Worm (Caenorhabditis elegans) whole organism, late embryonic: ENCODE results near the gene lido-7.

Experiments used
- C08G9.2 ChIP-seq: sonication (generic microtip); optimal IDR thresholded peaks from 2 replicates; lab custom pipeline; 2016; ENCODE audit warnings: mild to moderate bottlenecking, missing genetic modification characterization, moderate library complexity, missing compliant biosample characterization
- C38D4.7 ChIP-seq: fragments of 200-800 bp; sonication (Bioruptor generic); optimal IDR thresholded peaks from 2 replicates; lab custom pipeline; 2018; ENCODE audit warnings: mild to moderate bottlenecking, missing genetic modification characterization, moderate library complexity, missing compliant biosample characterization
- F13H6.1 ChIP-seq: sonication (generic microtip); optimal IDR thresholded peaks from 2 replicates; lab custom pipeline; 2016; ENCODE audit warnings: missing genetic modification characterization, missing compliant biosample characterization
- K02D7.2 ChIP-seq: sonication (generic microtip); optimal IDR thresholded peaks from 2 replicates; lab custom pipeline; 2017; ENCODE audit warnings: mild to moderate bottlenecking, missing genetic modification characterization, missing compliant biosample characterization
- K09A11.1 ChIP-seq: sonication (generic microtip); optimal IDR thresholded peaks from 2 replicates; lab custom pipeline; 2017; ENCODE audit warnings: antibody characterized with exemption, mild to moderate bottlenecking, missing genetic modification characterization, missing compliant biosample characterization; ENCODE audit not compliant: insufficient read depth
- T23F11.4 ChIP-seq: fragments of 200-800 bp; sonication (Bioruptor generic); optimal IDR thresholded peaks from 2 replicates; lab custom pipeline; 2018; ENCODE audit warnings: mild to moderate bottlenecking, missing genetic modification characterization, missing compliant biosample characterization
- Y22D7AL.16 ChIP-seq: sonication (generic microtip); optimal IDR thresholded peaks from 2 replicates; lab custom pipeline; 2016; ENCODE audit warnings: missing genetic modification characterization, missing compliant biosample characterization
- ahr-1 ChIP-seq: sonication (generic microtip); optimal IDR thresholded peaks from 2 replicates; lab custom pipeline; 2016; ENCODE audit warnings: missing genetic modification characterization, missing compliant biosample characterization
- ceh-14 ChIP-seq: sonication (generic microtip); optimal IDR thresholded peaks from 2 replicates; lab custom pipeline; 2016; ENCODE audit warnings: missing genotype, missing genetic modification characterization, missing compliant biosample characterization
- ceh-18 ChIP-seq: sonication (generic microtip); optimal IDR thresholded peaks from 2 replicates; lab custom pipeline; 2016; ENCODE audit warnings: missing genetic modification characterization, missing compliant biosample characterization
- ceh-22 ChIP-seq: sonication (generic microtip); optimal IDR thresholded peaks from 2 replicates; lab custom pipeline; 2017; ENCODE audit warnings: missing biosample characterization, missing genetic modification characterization
- ceh-30 ChIP-seq: fragments of 150-350 bp; optimal IDR thresholded peaks from 2 replicates; lab custom pipeline; 2014; ENCODE audit warnings: missing biosample characterization, missing genetic modification characterization
- ceh-31 ChIP-seq: sonication (generic microtip); optimal IDR thresholded peaks from 2 replicates; lab custom pipeline; 2016; ENCODE audit warnings: missing genetic modification characterization, missing compliant biosample characterization
- ceh-34 ChIP-seq: sonication (generic microtip); optimal IDR thresholded peaks from 2 replicates; lab custom pipeline; 2016; ENCODE audit warnings: mild to moderate bottlenecking, missing genetic modification characterization, missing compliant biosample characterization
- ceh-48 ChIP-seq: sonication (generic microtip); optimal IDR thresholded peaks from 2 replicates; lab custom pipeline; 2016; ENCODE audit warnings: missing genetic modification characterization, inconsistent platforms, missing compliant biosample characterization
- dve-1 ChIP-seq: sonication (generic microtip); optimal IDR thresholded peaks from 2 replicates; lab custom pipeline; 2017; ENCODE audit warnings: antibody characterized with exemption, mild to moderate bottlenecking, missing genetic modification characterization, missing compliant biosample characterization
- elt-2 ChIP-seq: sonication (generic microtip); optimal IDR thresholded peaks from 2 replicates; lab custom pipeline; 2016; ENCODE audit warnings: missing genetic modification reagents, missing genetic modification characterization, missing compliant biosample characterization
- elt-4 ChIP-seq: sonication (generic microtip); optimal IDR thresholded peaks from 2 replicates; lab custom pipeline; 2016; ENCODE audit warnings: missing genetic modification characterization, missing compliant biosample characterization
- eyg-1 ChIP-seq: sonication (generic microtip); optimal IDR thresholded peaks from 2 replicates; lab custom pipeline; 2016; ENCODE audit warnings: missing genotype, missing genetic modification characterization, missing compliant biosample characterization
- fax-1 ChIP-seq: sonication (generic microtip); optimal IDR thresholded peaks from 2 replicates; lab custom pipeline; 2016; ENCODE audit warnings: missing genotype, missing genetic modification characterization, missing compliant biosample characterization
- fkh-10 ChIP-seq: fragments of 150-350 bp; optimal IDR thresholded peaks from 2 replicates; lab custom pipeline; 2014; ENCODE audit warnings: missing biosample characterization, missing genetic modification reagents, missing genetic modification characterization
- fkh-6 ChIP-seq: sonication (generic microtip); optimal IDR thresholded peaks from 2 replicates; lab custom pipeline; 2016; ENCODE audit warnings: missing genetic modification characterization, missing compliant biosample characterization
- hlh-30 ChIP-seq: sonication (generic microtip); optimal IDR thresholded peaks from 2 replicates; lab custom pipeline; 2017; ENCODE audit warnings: antibody characterized with exemption, missing genetic modification characterization, missing compliant biosample characterization; ENCODE audit not compliant: insufficient read depth
- hlh-8 ChIP-seq: sonication (generic microtip); optimal IDR thresholded peaks from 2 replicates; lab custom pipeline; 2016; ENCODE audit warnings: missing genotype, missing genetic modification characterization, missing compliant biosample characterization
- lim-6 ChIP-seq: sonication (generic microtip); optimal IDR thresholded peaks from 2 replicates; lab custom pipeline; 2016; ENCODE audit warnings: missing genetic modification characterization, missing compliant biosample characterization
- madf-2 ChIP-seq: sonication (generic microtip); optimal IDR thresholded peaks from 2 replicates; lab custom pipeline; 2017; ENCODE audit warnings: missing genetic modification characterization, missing compliant biosample characterization
- mec-3 ChIP-seq: sonication (generic microtip); optimal IDR thresholded peaks from 2 replicates; lab custom pipeline; 2016; ENCODE audit warnings: borderline replicate concordance, missing genetic modification characterization, missing compliant biosample characterization
- nfya-1 ChIP-seq: sonication (generic microtip); optimal IDR thresholded peaks from 2 replicates; lab custom pipeline; 2017; ENCODE audit warnings: missing genetic modification characterization, mild to moderate bottlenecking, missing compliant biosample characterization, antibody characterized with exemption, moderate library complexity
- nhr-11 ChIP-seq: fragments of 150-350 bp; optimal IDR thresholded peaks from 2 replicates; lab custom pipeline; 2014; ENCODE audit warnings: missing biosample characterization, missing genetic modification characterization
- odd-2 ChIP-seq: sonication (generic microtip); optimal IDR thresholded peaks from 2 replicates; lab custom pipeline; 2017; ENCODE audit warnings: antibody characterized with exemption, mild to moderate bottlenecking, missing genetic modification characterization, missing compliant biosample characterization
- pax-1 ChIP-seq: fragments of 150-350 bp; optimal IDR thresholded peaks from 2 replicates; lab custom pipeline; 2014; ENCODE audit warnings: missing biosample characterization, missing genetic modification characterization
- pha-2 ChIP-seq: sonication (generic microtip); optimal IDR thresholded peaks from 2 replicates; lab custom pipeline; 2017; ENCODE audit warnings: mild to moderate bottlenecking, missing genetic modification characterization, missing compliant biosample characterization
- pha-4 ChIP-seq: fragments of 150-350 bp; optimal IDR thresholded peaks from 2 replicates; lab custom pipeline; 2018; ENCODE audit warnings: missing biosample characterization, missing genetic modification reagents, missing genetic modification characterization
- pros-1 ChIP-seq: fragments of 150-350 bp; optimal IDR thresholded peaks from 2 replicates; lab custom pipeline; 2014; ENCODE audit warnings: missing biosample characterization, missing genetic modification reagents, missing genetic modification characterization
- ref-2 ChIP-seq: sonication (generic microtip); optimal IDR thresholded peaks from 2 replicates; lab custom pipeline; 2016; ENCODE audit warnings: missing genetic modification characterization, missing compliant biosample characterization
- rnt-1 ChIP-seq: sonication (generic microtip); optimal IDR thresholded peaks from 2 replicates; lab custom pipeline; 2016; ENCODE audit warnings: missing genetic modification characterization, missing compliant biosample characterization
- sox-2 ChIP-seq: fragments of 200-800 bp; sonication (Bioruptor generic); IDR thresholded peaks from 2 replicates; pipeline ENCODE4 v1.3.6; 2022; ENCODE audit warnings: missing genetic modification reagents, missing genetic modification characterization, missing compliant biosample characterization
- sox-4 ChIP-seq: sonication (generic microtip); optimal IDR thresholded peaks from 2 replicates; lab custom pipeline; 2017; ENCODE audit warnings: mild to moderate bottlenecking, missing genetic modification characterization, inconsistent platforms, missing compliant biosample characterization
- syd-9 ChIP-seq: sonication (generic microtip); optimal IDR thresholded peaks from 2 replicates; lab custom pipeline; 2016; ENCODE audit warnings: mild to moderate bottlenecking, missing genetic modification characterization, moderate library complexity, missing compliant biosample characterization
- tbx-2 ChIP-seq: sonication (generic microtip); optimal IDR thresholded peaks from 2 replicates; lab custom pipeline; 2016; ENCODE audit warnings: missing genetic modification characterization, missing compliant biosample characterization
- tbx-7 ChIP-seq: sonication (generic microtip); optimal IDR thresholded peaks from 2 replicates; lab custom pipeline; 2016; ENCODE audit warnings: missing genotype, missing genetic modification characterization, missing compliant biosample characterization
- ttx-3 ChIP-seq: sonication (generic microtip); optimal IDR thresholded peaks from 2 replicates; lab custom pipeline; 2016; ENCODE audit warnings: missing genetic modification reagents, missing genetic modification characterization, missing compliant biosample characterization
- unc-3 ChIP-seq, 2 experiments: fragments of 200-800 bp in 1 of 2; sonication (Bioruptor generic) in 1 of 2; sonication (generic microtip) in 1 of 2; conservative IDR thresholded peaks in 1 of 2; optimal IDR thresholded peaks in 1 of 2; 2 replicates each; pipeline versions ENCODE4 v1.3.6 to Lab custom; 2016 to 2022; ENCODE audit warnings: missing compliant biosample characterization in 2 of 2, missing genetic modification characterization in 2 of 2, missing genetic modification reagents in 1 of 2
- unc-42 ChIP-seq: sonication (generic microtip); optimal IDR thresholded peaks from 2 replicates; lab custom pipeline; 2016; ENCODE audit warnings: missing genotype, missing genetic modification characterization, missing compliant biosample characterization
- unc-55 ChIP-seq: sonication (generic microtip); optimal IDR thresholded peaks from 2 replicates; lab custom pipeline; 2017; ENCODE audit warnings: missing biosample characterization, missing genetic modification reagents, missing genetic modification characterization
- unc-86 ChIP-seq: sonication (generic microtip); optimal IDR thresholded peaks from 2 replicates; lab custom pipeline; 2016; ENCODE audit warnings: missing genetic modification characterization, missing compliant biosample characterization
- ztf-16 ChIP-seq: sonication (generic microtip); optimal IDR thresholded peaks from 2 replicates; lab custom pipeline; 2017; ENCODE audit warnings: missing genetic modification characterization, missing compliant biosample characterization

The lido-7 gene

DNA sequence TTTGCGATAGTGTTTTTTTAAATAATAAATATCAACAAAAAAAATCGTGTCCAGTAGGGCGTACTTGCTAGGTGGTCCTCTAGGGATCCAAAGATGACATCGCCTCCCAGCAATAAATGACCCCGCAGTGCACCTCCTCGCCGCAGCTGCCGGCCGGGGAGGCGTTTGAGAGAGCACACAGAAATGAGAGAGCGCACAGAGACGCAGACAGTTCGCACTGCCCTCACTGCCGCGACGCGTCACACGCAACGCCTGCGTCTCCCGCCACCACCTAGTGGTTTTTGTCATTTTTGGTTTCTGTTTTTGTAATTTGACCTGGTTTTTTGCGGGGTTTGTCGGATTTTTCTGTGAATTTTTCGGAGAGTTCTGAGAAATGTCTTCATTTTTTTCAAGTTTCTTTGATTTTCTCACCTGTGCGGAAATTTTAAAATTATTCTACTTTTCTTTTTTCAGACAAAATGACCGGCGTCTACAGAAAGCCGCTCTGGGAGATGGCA, at the start of gene lido-7:
lido-7 (plus strand) TSS at position 447 of the 497 bp plus-strand sequence.
- peak; percentile 29 for TF ChIP-seq unc-55 (GFP tag; lab: Kevin White, UChicago)
- TF ChIP-seq eyg-1 (tag; lab: Kevin White, UChicago), result no peak
- TF ChIP-seq ceh-48 (tag; lab: Kevin White, UChicago), result no peak
- no peak for TF ChIP-seq Y22D7AL.16
- TF ChIP-seq F13H6.1 (tag; lab: Kevin White, UChicago), result no peak
- no peak for TF ChIP-seq K09A11.1 (tag; lab: Kevin White, UChicago)
- no peak for TF ChIP-seq pha-2 (tag; lab: Kevin White, UChicago)
- peak; percentile 36 for TF ChIP-seq hlh-30 (tag; lab: Kevin White, UChicago)
- peak; percentile 60 for TF ChIP-seq nfya-1
- peak; percentile 14 for TF ChIP-seq hlh-8
- TF ChIP-seq unc-86 (tag; lab: Kevin White, UChicago), result no peak
- TF ChIP-seq ceh-31 (tag; lab: Kevin White, UChicago), result peak; percentile 50
- no peak for TF ChIP-seq fkh-6 (tag; lab: Kevin White, UChicago)
- TF ChIP-seq ztf-16 (tag; lab: Kevin White, UChicago), result no peak
- TF ChIP-seq ceh-34, result peak; percentile 50
- no peak for TF ChIP-seq fax-1 (tag; lab: Kevin White, UChicago)
- no peak for TF ChIP-seq sox-4
- no peak for TF ChIP-seq K02D7.2 (tag; lab: Kevin White, UChicago)
- no peak for TF ChIP-seq pax-1 (tag; lab: Kevin White, UChicago)
- no peak for TF ChIP-seq tbx-7 (tag; lab: Kevin White, UChicago)
- TF ChIP-seq sox-2 (GFP tag; lab: Robert Waterston, UW), result no peak
- no peak for TF ChIP-seq unc-42 (tag; lab: Kevin White, UChicago)
- peak; percentile 24 for TF ChIP-seq rnt-1 (tag; lab: Kevin White, UChicago)
- no peak for TF ChIP-seq nhr-11 (tag; lab: Kevin White, UChicago)
- TF ChIP-seq mec-3 (tag; lab: Kevin White, UChicago), result no peak
- 0 out of 2 replicates have a peak, but pooled peaks have one; percentile 19 for TF ChIP-seq unc-3 (GFP tag; conservative IDR thresholded peaks at IDR 0.05; lab: Robert Waterston, UW)
- no peak for TF ChIP-seq unc-3 (tag; optimal IDR thresholded peaks at IDR 0.05; lab: Kevin White, UChicago)
- peak; percentile 2 for TF ChIP-seq ceh-18 (tag; lab: Kevin White, UChicago)
- TF ChIP-seq ref-2 (tag; lab: Kevin White, UChicago), result peak; percentile 31
- no peak for TF ChIP-seq ahr-1 (tag; lab: Kevin White, UChicago)
- no peak for TF ChIP-seq ceh-14 (tag; lab: Kevin White, UChicago)
- no peak for TF ChIP-seq syd-9
- no peak for TF ChIP-seq lim-6
- TF ChIP-seq odd-2 (tag; lab: Kevin White, UChicago), result no peak
- TF ChIP-seq tbx-2, result peak; percentile 49
- TF ChIP-seq, all 69 proteins: peak for 11

DNA sequence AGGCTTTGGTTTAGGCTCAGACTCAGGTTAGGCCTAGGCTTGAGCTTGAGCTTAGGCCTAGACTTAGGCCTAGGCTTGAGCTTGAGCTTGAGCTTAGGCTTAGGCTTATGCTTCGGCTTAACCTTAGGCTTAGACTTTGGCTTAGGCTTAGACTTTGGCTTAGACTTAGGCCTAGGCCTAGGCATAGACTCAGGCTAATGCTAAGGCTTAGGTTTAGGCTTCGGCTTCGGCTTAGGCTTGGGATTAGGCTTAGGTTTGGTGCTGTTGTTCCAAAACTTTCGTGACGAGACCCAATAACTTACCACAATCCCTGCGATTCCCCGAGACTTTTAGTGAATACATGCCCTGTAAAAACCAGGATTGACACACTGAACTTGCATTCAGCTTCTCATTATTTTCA, 48.4 kb upstream of the lido-7 start:
- no peak for TF ChIP-seq sox-2 (GFP tag; lab: Robert Waterston, UW)
- TF ChIP-seq dve-1 (tag; lab: Kevin White, UChicago), result peak; percentile 67
- TF ChIP-seq, all 69 proteins: peak for 1

DNA sequence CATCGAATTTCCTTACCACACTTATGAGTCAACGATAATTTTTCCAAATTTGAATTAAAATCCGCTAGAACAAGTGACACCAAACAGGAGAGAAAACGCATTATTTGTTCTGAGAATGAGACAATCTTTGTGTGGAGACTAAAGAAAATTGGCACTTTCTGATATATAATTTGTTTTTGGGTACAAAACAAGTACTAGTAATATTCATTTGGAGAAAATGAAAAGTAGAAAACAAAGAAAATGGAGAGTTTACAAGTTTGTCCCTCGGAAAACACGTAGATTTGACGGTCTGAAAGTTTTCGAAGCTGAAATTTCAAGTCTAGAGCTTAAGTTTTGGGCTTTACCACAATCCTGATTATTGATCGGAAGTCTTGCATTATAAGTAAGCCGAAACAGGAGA, 47.4 kb upstream of the lido-7 start, which contains the start of gene irld-66:
irld-66 (minus strand) TSS at position 101 of the 400 bp plus-strand sequence.
- TF ChIP-seq madf-2, result no peak
- no peak for TF ChIP-seq ceh-22 (tag; lab: Kevin White, UChicago)
- no peak for TF ChIP-seq hlh-8
- TF ChIP-seq C38D4.7, result no peak
- no peak for TF ChIP-seq elt-4 (tag; lab: Kevin White, UChicago)
- no peak for TF ChIP-seq hlh-30 (tag; lab: Kevin White, UChicago)
- no peak for TF ChIP-seq rnt-1 (tag; lab: Kevin White, UChicago)
- TF ChIP-seq C08G9.2 (tag; lab: Kevin White, UChicago), result no peak
- no peak for TF ChIP-seq ceh-31 (tag; lab: Kevin White, UChicago)
- no peak for TF ChIP-seq tbx-2
- no peak for TF ChIP-seq ttx-3 (tag; lab: Kevin White, UChicago)
- TF ChIP-seq fkh-10 (GFP tag; lab: Kevin White, UChicago), result no peak
- no peak for TF ChIP-seq elt-2
- TF ChIP-seq T23F11.4, result no peak
- no peak for TF ChIP-seq unc-55 (GFP tag; lab: Kevin White, UChicago)
- no peak for TF ChIP-seq unc-3 (GFP tag; conservative IDR thresholded peaks at IDR 0.05; lab: Robert Waterston, UW)
- no peak for TF ChIP-seq unc-3 (tag; optimal IDR thresholded peaks at IDR 0.05; lab: Kevin White, UChicago)
- TF ChIP-seq pha-4, result no peak
- TF ChIP-seq pros-1 (tag; lab: Kevin White, UChicago), result no peak
- no peak for TF ChIP-seq ceh-30 (tag; lab: Kevin White, UChicago)
